Worm (Caenorhabditis elegans) whole organism, early embryonic: ENCODE data around the gene hlh-4.
A peak's percentile ranks its signal among the peaks of the same experiment; 100 is the strongest.

Experiments
- B0310.2 ChIP-seq: sonication (generic microtip); optimal IDR thresholded peaks from 2 replicates; lab custom pipeline; 2016; ENCODE audit warnings: mild to moderate bottlenecking, missing genetic modification characterization, missing compliant biosample characterization
- F13C5.2 ChIP-seq: sonication (generic microtip); optimal IDR thresholded peaks from 2 replicates; lab custom pipeline; 2017; ENCODE audit warnings: mild to moderate bottlenecking, missing genetic modification characterization, inconsistent platforms, missing compliant biosample characterization
- aly-1 ChIP-seq: sonication (generic microtip); optimal IDR thresholded peaks from 2 replicates; lab custom pipeline; 2016; ENCODE audit warnings: missing genetic modification characterization, missing compliant biosample characterization
- ama-1 ChIP-seq: fragments of 150-350 bp; optimal IDR thresholded peaks from 2 replicates; lab custom pipeline; 2014
- ceh-13 ChIP-seq: fragments of 200-800 bp; sonication (Bioruptor generic); optimal IDR thresholded peaks from 2 replicates; lab custom pipeline; 2018; ENCODE audit warnings: mild to moderate bottlenecking, missing genetic modification characterization, missing compliant biosample characterization
- ceh-36 ChIP-seq: sonication (generic microtip); optimal IDR thresholded peaks from 2 replicates; lab custom pipeline; 2016; ENCODE audit warnings: missing genetic modification characterization, inconsistent platforms, missing compliant biosample characterization
- ets-7 ChIP-seq: sonication (generic microtip); optimal IDR thresholded peaks from 2 replicates; lab custom pipeline; 2016; ENCODE audit warnings: missing genotype, missing genetic modification characterization, missing compliant biosample characterization
- flt-1 ChIP-seq: fragments of 200-800 bp; sonication (Bioruptor generic); IDR thresholded peaks from 2 replicates; pipeline ENCODE4 v1.3.6; 2022; ENCODE audit warnings: missing genetic modification characterization, missing compliant biosample characterization
- hmbx-1 ChIP-seq: sonication (generic microtip); optimal IDR thresholded peaks from 2 replicates; lab custom pipeline; 2016; ENCODE audit warnings: mild to moderate bottlenecking, missing genetic modification characterization, missing compliant biosample characterization
- hmg-4 ChIP-seq: fragments of 200-800 bp; sonication (Bioruptor generic); optimal IDR thresholded peaks from 2 replicates; lab custom pipeline; 2018; ENCODE audit warnings: mild to moderate bottlenecking, missing genetic modification characterization, missing compliant biosample characterization
- hnd-1 ChIP-seq: sonication (generic microtip); optimal IDR thresholded peaks from 2 replicates; lab custom pipeline; 2016; ENCODE audit warnings: missing genetic modification characterization, missing compliant biosample characterization
- pes-1 ChIP-seq: fragments of 200-800 bp; sonication (Bioruptor generic); IDR thresholded peaks from 2 replicates; pipeline ENCODE4 v1.3.6; 2022; ENCODE audit warnings: missing genetic modification reagents, missing genetic modification characterization, missing compliant biosample characterization
- scrt-1 ChIP-seq: fragments of 200-800 bp; sonication (Bioruptor generic); IDR thresholded peaks from 2 replicates; pipeline ENCODE4 v1.3.6; 2022; ENCODE audit warnings: missing genetic modification characterization, missing compliant biosample characterization
- sea-1 ChIP-seq: fragments of 200-800 bp; sonication (Bioruptor generic); conservative IDR thresholded peaks from 2 replicates; pipeline ENCODE4 v1.3.6; 2022; ENCODE audit warnings: missing genetic modification characterization, missing compliant biosample characterization
- tbx-11 ChIP-seq: fragments of 200-800 bp; sonication (Bioruptor generic); IDR thresholded peaks from 2 replicates; pipeline ENCODE4 v1.3.6; 2022; ENCODE audit warnings: missing genetic modification characterization, missing compliant biosample characterization
- tbx-37 ChIP-seq: fragments of 200-800 bp; sonication (Bioruptor generic); conservative IDR thresholded peaks from 2 replicates; pipeline ENCODE4 v1.3.6; 2022; ENCODE audit warnings: missing genetic modification reagents, missing genetic modification characterization, missing compliant biosample characterization
- tra-4 ChIP-seq: sonication (generic microtip); optimal IDR thresholded peaks from 2 replicates; lab custom pipeline; 2017; ENCODE audit warnings: missing genetic modification characterization, missing compliant biosample characterization

Gene hlh-4

DNA sequence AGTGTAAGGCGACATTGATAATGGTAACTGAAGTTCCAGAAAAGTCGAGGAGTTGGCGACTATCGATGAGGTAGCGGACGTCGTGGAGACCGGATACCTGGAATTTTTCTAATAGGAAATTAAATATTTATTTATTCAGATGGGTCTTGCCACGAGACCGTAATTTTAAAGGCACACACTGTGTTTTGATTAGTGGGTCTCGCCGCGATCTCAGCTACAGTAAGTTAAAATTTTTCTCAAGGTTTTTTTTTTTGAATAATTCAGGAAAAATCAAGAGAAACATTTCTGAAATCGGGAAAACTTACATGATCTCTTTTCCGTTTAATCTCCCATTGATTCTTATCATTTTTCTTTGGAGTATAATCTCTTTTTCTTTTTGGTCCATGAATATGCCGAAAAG, 40.2 kb upstream of the hlh-4 start:
- TF ChIP-seq tra-4 = no peak
- no peak for TF ChIP-seq ama-1 (lab: Kevin White, UChicago)
- TF ChIP-seq pes-1 = no peak
- no peak for TF ChIP-seq ets-7 (tag; lab: Kevin White, UChicago)
- no peak for TF ChIP-seq F13C5.2 (tag; lab: Kevin White, UChicago)
- TF ChIP-seq sea-1 (GFP tag; lab: Robert Waterston, UW) = no peak
- TF ChIP-seq tbx-37 (GFP tag; lab: Robert Waterston, UW) = no peak
- TF ChIP-seq aly-1 (tag; lab: Kevin White, UChicago) = no peak
- TF ChIP-seq ceh-13 = no peak
- no peak for TF ChIP-seq hmbx-1 (tag; lab: Kevin White, UChicago)
- no peak for TF ChIP-seq hmg-4 (GFP tag; lab: Kevin White, UChicago)

DNA sequence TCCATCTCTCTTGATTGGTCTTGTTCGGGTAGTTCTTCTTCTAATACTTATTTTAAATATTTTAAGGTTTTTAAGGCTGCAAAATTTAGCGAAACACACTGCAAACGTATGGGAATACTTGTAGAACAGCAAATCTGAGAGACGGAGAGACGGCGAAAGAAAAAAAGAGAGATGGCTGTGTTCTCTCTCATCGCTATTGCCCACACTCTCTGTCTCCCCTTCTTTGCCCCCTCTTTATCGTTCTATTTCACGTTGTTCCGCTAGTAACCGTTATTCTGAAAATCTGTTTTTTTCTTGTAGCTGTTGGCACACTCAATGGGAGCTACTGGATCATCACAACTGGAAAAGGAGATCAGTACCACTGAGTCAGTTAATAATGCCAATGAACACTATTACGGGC, 37.5 kb upstream of the hlh-4 start, which contains the start of gene usp-46:
Gene usp-46, plus strand, starts transcription at position 301 of the 400 bp plus-strand sequence.
- TF ChIP-seq aly-1 (tag; lab: Kevin White, UChicago) = no peak
- TF ChIP-seq tbx-37 (GFP tag; lab: Robert Waterston, UW) = no peak
- no peak for TF ChIP-seq ets-7 (tag; lab: Kevin White, UChicago)
- no peak for TF ChIP-seq flt-1 (GFP tag; lab: Robert Waterston, UW)
- TF ChIP-seq B0310.2 (tag; lab: Kevin White, UChicago) = no peak
- TF ChIP-seq hmbx-1 (tag; lab: Kevin White, UChicago) = no peak
- no peak for TF ChIP-seq ama-1 (lab: Kevin White, UChicago)
- no peak for TF ChIP-seq sea-1 (GFP tag; lab: Robert Waterston, UW)
- no peak for TF ChIP-seq hmg-4 (GFP tag; lab: Kevin White, UChicago)
- no peak for TF ChIP-seq tbx-11 (GFP tag; lab: Robert Waterston, UW)
- TF ChIP-seq ceh-13 = no peak
- no peak for TF ChIP-seq hnd-1 (tag; lab: Kevin White, UChicago)
- no peak for TF ChIP-seq scrt-1 (GFP tag; lab: Robert Waterston, UW)
- no peak for TF ChIP-seq F13C5.2 (tag; lab: Kevin White, UChicago)
- no peak for TF ChIP-seq ceh-36
- TF ChIP-seq pes-1 = no peak
- no peak for TF ChIP-seq tra-4

DNA sequence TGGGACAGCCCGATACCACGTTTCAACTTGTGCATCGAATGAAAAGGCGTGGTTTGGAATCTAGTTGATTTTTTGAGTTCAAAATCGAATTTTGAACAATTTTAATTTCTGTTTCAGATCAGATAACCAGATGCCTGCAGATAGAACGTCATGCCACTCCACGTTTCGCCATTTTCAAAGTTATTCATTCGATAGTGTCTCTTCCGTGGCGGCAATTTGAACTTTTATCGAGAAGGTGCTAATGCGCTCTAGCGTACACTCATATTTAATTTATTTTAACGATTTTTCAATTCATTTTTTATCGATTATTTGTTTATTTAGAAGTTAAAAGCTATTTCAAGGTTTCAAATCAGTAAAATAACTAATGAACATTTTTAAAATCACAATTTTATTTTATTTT, 37.1 kb upstream of the hlh-4 start:
- TF ChIP-seq ceh-13 (no peak), scrt-1 (GFP tag; lab: Robert Waterston, UW) (no peak), hnd-1 (tag; lab: Kevin White, UChicago) (no peak), hmg-4 (GFP tag; lab: Kevin White, UChicago) (no peak)

DNA sequence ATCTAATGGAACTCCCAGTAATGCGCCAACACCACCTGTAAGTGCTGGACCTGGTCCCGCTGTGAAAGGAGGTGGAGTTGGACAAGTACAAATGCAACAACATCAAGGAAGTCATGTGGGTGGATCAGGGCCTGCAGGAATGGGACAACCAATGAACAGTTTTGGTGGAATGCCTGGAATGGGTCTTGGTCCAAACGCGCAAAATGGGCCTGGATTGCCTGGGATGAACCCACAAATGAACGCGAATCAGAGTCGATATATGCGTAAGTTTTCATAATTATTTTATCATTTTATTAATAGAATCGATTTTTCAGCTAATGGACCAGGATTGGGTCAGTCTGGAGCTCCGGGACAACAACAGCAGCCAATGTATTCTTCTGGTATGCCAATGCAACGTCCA, 33.5 kb upstream of the hlh-4 start:
- TF ChIP-seq tbx-11 (GFP tag; lab: Robert Waterston, UW) = no peak
- TF ChIP-seq ama-1 (lab: Kevin White, UChicago) = no peak
- TF ChIP-seq hmbx-1 (tag; lab: Kevin White, UChicago) = no peak

DNA sequence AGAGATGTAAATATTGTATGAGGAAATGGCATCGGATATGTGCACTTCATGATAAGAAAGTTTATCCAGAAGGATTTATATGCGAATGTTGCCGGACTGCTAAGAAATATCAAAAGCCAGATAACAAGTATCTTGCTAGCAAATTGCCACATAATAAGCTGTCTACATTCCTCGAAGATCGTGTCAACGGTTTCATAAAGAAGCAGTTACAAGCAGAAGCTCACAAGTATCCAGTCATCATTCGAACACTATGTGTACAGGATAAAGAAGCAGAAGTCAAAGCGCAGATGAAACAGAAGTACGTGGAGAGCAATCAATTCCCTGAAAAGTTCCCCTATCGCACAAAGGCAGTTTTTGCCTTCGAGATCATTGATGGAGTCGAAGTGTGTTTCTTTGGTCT, 31.7 kb upstream of the hlh-4 start:
- TF ChIP-seq ceh-13 (no peak), ama-1 (lab: Kevin White, UChicago) (peak; percentile 68)

DNA sequence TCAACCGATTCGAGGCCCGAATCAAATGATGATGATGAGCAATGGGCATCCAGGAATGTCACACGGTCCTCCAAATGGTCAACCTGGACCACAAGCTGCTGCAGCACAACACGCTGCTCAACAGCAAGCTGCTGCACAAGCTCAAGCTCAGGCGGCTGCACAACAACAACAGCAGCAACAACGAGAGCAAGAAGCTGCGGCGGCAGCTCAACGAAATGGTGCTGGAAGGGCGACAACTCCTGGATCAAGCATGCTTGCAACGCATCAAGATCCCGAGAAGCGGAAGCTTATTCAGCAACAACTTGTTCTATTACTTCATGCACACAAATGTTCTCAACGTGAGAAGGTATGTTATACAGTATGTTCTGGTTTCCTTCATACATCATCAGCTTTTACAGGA, 29.2 kb upstream of the hlh-4 start:
- TF ChIP-seq hnd-1 (tag; lab: Kevin White, UChicago) = no peak
- TF ChIP-seq tbx-37 (GFP tag; lab: Robert Waterston, UW) = no peak
- TF ChIP-seq flt-1 (GFP tag; lab: Robert Waterston, UW) = no peak
- no peak for TF ChIP-seq pes-1
- TF ChIP-seq sea-1 (GFP tag; lab: Robert Waterston, UW) = no peak
- TF ChIP-seq scrt-1 (GFP tag; lab: Robert Waterston, UW) = no peak
- TF ChIP-seq hmg-4 (GFP tag; lab: Kevin White, UChicago) = no peak
- no peak for TF ChIP-seq F13C5.2 (tag; lab: Kevin White, UChicago)
- no peak for TF ChIP-seq ceh-36
- TF ChIP-seq ceh-13 = no peak
- no peak for TF ChIP-seq ets-7 (tag; lab: Kevin White, UChicago)

DNA sequence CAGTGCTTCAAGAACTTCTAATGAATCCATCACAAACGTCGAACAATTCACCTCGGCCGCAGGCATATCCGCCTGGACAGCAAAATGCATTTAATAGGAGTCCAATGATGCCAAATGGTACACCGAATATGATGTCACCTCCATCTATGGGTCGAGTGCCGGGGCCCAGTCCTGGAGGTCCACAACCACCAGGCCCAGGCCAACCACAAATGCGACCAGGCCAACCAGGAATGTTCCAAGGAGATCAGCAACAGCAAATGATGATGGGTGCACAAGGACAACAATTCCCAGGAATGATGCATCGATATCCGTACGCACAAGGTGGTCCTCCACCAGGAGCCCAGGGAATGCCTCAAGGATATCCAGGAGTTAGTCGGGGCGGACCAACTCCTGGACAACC, 28.2 kb upstream of the hlh-4 start:
- TF ChIP-seq F13C5.2 (tag; lab: Kevin White, UChicago) = no peak
- TF ChIP-seq ceh-13 = no peak
- TF ChIP-seq hmg-4 (GFP tag; lab: Kevin White, UChicago) = no peak
- no peak for TF ChIP-seq tbx-11 (GFP tag; lab: Robert Waterston, UW)
- TF ChIP-seq flt-1 (GFP tag; lab: Robert Waterston, UW) = no peak
- TF ChIP-seq tra-4 = no peak
- no peak for TF ChIP-seq tbx-37 (GFP tag; lab: Robert Waterston, UW)
- no peak for TF ChIP-seq hnd-1 (tag; lab: Kevin White, UChicago)
- TF ChIP-seq scrt-1 (GFP tag; lab: Robert Waterston, UW) = no peak
- TF ChIP-seq hmbx-1 (tag; lab: Kevin White, UChicago) = no peak
- TF ChIP-seq ets-7 (tag; lab: Kevin White, UChicago) = no peak
- no peak for TF ChIP-seq pes-1
- TF ChIP-seq aly-1 (tag; lab: Kevin White, UChicago) = no peak
- no peak for TF ChIP-seq sea-1 (GFP tag; lab: Robert Waterston, UW)
- TF ChIP-seq ama-1 (lab: Kevin White, UChicago) = no peak
- TF ChIP-seq ceh-36 = no peak

DNA sequence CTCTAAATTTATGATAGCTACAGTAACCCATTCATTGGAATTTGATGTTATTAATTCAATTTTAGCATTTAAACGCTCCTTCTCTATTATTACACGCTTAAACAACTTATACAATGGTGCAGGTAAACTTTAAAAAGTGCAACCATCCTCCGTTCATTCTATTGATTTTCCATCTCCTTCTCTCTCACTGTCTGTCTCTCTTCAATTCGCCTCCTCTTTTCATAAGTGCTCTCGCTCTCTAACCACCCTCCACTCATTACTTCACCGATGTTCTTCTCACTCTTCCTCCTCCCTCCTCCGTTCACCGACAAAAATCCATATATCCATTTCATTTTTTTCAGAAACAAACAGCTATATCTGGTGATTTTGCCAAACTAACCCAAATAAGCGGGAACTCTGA, 27.3 kb upstream of the hlh-4 start, which contains the start of gene cbp-1:
Gene cbp-1, plus strand, starts transcription at position 335 of the 400 bp plus-strand sequence.
- TF ChIP-seq ama-1 (lab: Kevin White, UChicago) (no peak), ceh-13 (no peak), tbx-11 (GFP tag; lab: Robert Waterston, UW) (no peak), pes-1 (no peak), tbx-37 (GFP tag; lab: Robert Waterston, UW) (no peak), F13C5.2 (tag; lab: Kevin White, UChicago) (no peak), ceh-36 (no peak), sea-1 (GFP tag; lab: Robert Waterston, UW) (no peak), hnd-1 (tag; lab: Kevin White, UChicago) (no peak), ets-7 (tag; lab: Kevin White, UChicago) (no peak), flt-1 (GFP tag; lab: Robert Waterston, UW) (no peak), aly-1 (tag; lab: Kevin White, UChicago) (no peak), hmbx-1 (tag; lab: Kevin White, UChicago) (no peak)
